Fruit fly (Drosophila melanogaster): ENCODE results near the gene CG31560.

- TF ChIP-seq CG8478 (optimal IDR thresholded peaks at IDR 0.05) (no peak), CTCF (optimal IDR thresholded peaks at IDR 0.05) (no peak)
Measured at dm6 chr3R:6341668-6342067, 31.9 kb downstream of the CG31560 start, which contains the start of gene CG17917.

Data from S2 (cell line).